Fruit fly (Drosophila melanogaster) whole organism, prepupa: ENCODE measurements around the gene CG2712.

Experiments used
- CG10631 ChIP-seq: fragments of 200-800 bp; sonication (Bioruptor generic); optimal IDR thresholded peaks from 2 replicates; lab custom pipeline; 2016; ENCODE audit warnings: missing biosample characterization, missing genetic modification characterization
- CG11294 ChIP-seq: fragments of 200-800 bp; sonication (Bioruptor generic); IDR thresholded peaks from 2 replicates; pipeline ENCODE4 v1.3.6; 2022; ENCODE audit warnings: missing biosample characterization, missing genetic modification characterization
- CG11762 ChIP-seq: fragments of 200-800 bp; sonication (Bioruptor generic); optimal IDR thresholded peaks from 3 replicates; lab custom pipeline; 2016; ENCODE audit warnings: missing biosample characterization, missing genetic modification characterization; ENCODE audit not compliant: insufficient read depth
- CG11902 ChIP-seq: fragments of 200-800 bp; sonication (Bioruptor generic); optimal IDR thresholded peaks from 3 replicates; lab custom pipeline; 2016; ENCODE audit warnings: missing biosample characterization, missing genetic modification characterization
- CG15336 ChIP-seq: fragments of 200-800 bp; sonication (Bioruptor generic); IDR thresholded peaks from 2 replicates; pipeline ENCODE4 v1.3.6; 2022; ENCODE audit warnings: missing biosample characterization, missing genetic modification characterization
- CG1621 ChIP-seq: fragments of 200-800 bp; sonication (Bioruptor generic); optimal IDR thresholded peaks from 3 replicates; lab custom pipeline; 2018; ENCODE audit warnings: missing biosample characterization, mild to moderate bottlenecking, missing genetic modification characterization
- CG16779 ChIP-seq: fragments of 200-800 bp; sonication (Bioruptor generic); optimal IDR thresholded peaks from 3 replicates; lab custom pipeline; 2017; ENCODE audit warnings: missing biosample characterization, mild to moderate bottlenecking, missing genetic modification characterization
- CG3032 ChIP-seq: fragments of 200-800 bp; optimal IDR thresholded peaks from 2 replicates; lab custom pipeline; 2019; ENCODE audit warnings: missing biosample characterization, mild to moderate bottlenecking, missing genetic modification characterization, moderate library complexity
- CG31627 ChIP-seq: fragments of 200-800 bp; sonication (Bioruptor generic); optimal IDR thresholded peaks from 3 replicates; lab custom pipeline; 2016; ENCODE audit warnings: missing biosample characterization, missing genetic modification characterization
- CG32006 ChIP-seq: fragments of 200-800 bp; sonication (Bioruptor generic); optimal IDR thresholded peaks from 3 replicates; lab custom pipeline; 2017; ENCODE audit warnings: missing biosample characterization, mild to moderate bottlenecking, missing genetic modification characterization
- CG34406 ChIP-seq: fragments of 200-800 bp; sonication (Bioruptor generic); optimal IDR thresholded peaks from 3 replicates; lab custom pipeline; 2016; ENCODE audit warnings: missing biosample characterization, missing genetic modification characterization
- CG3919 ChIP-seq: fragments of 200-800 bp; sonication (Bioruptor generic); optimal IDR thresholded peaks from 3 replicates; lab custom pipeline; 2016; ENCODE audit warnings: missing biosample characterization, missing genetic modification characterization
- CG4318 ChIP-seq: fragments of 200-800 bp; sonication (Bioruptor generic); optimal IDR thresholded peaks from 3 replicates; lab custom pipeline; 2017; ENCODE audit warnings: missing biosample characterization, mild to moderate bottlenecking, missing genetic modification characterization
- CG6163 ChIP-seq: fragments of 200-800 bp; sonication (Bioruptor generic); IDR thresholded peaks from 3 replicates; pipeline ENCODE4 v1.3.6; 2022; ENCODE audit warnings: missing biosample characterization, missing genetic modification characterization
- CG6276 ChIP-seq: fragments of 200-800 bp; sonication (Bioruptor generic); optimal IDR thresholded peaks from 2 replicates; lab custom pipeline; 2017; ENCODE audit warnings: missing biosample characterization, mild to moderate bottlenecking, missing genetic modification characterization
- CG6792 ChIP-seq: fragments of 200-800 bp; sonication (Bioruptor generic); optimal IDR thresholded peaks from 3 replicates; lab custom pipeline; 2016; ENCODE audit warnings: missing biosample characterization, missing genetic modification characterization
- CG6808 ChIP-seq: fragments of 200-800 bp; sonication (Bioruptor generic); optimal IDR thresholded peaks from 3 replicates; lab custom pipeline; 2017; ENCODE audit warnings: missing biosample characterization, missing genetic modification characterization, mild to moderate bottlenecking, moderate library complexity, missing genetic modification reagents
- CG7368 ChIP-seq: fragments of 200-800 bp; sonication (Bioruptor generic); optimal IDR thresholded peaks from 3 replicates; lab custom pipeline; 2016; ENCODE audit warnings: missing biosample characterization, missing genetic modification characterization
- CG8119 ChIP-seq: fragments of 200-800 bp; sonication (Bioruptor generic); IDR thresholded peaks from 3 replicates; pipeline ENCODE4 v1.3.6; 2022; ENCODE audit warnings: missing biosample characterization, missing genetic modification characterization
- CG8319 ChIP-seq: fragments of 200-800 bp; sonication (Bioruptor generic); optimal IDR thresholded peaks from 3 replicates; lab custom pipeline; 2016; ENCODE audit warnings: missing biosample characterization, missing genetic modification characterization
- CG8632 ChIP-seq: fragments of 200-800 bp; sonication (Bioruptor generic); optimal IDR thresholded peaks from 3 replicates; lab custom pipeline; 2016; ENCODE audit warnings: missing biosample characterization, missing genetic modification characterization
- Eip75B ChIP-seq: fragments of 200-800 bp; sonication (Bioruptor generic); optimal IDR thresholded peaks from 3 replicates; lab custom pipeline; 2016; ENCODE audit warnings: missing biosample characterization, missing genetic modification characterization
- Eip78C ChIP-seq: fragments of 200-800 bp; sonication (Bioruptor generic); peaks from one replicate; lab custom pipeline; 2016; ENCODE audit warnings: missing biosample characterization, missing genetic modification characterization
- Ets96B ChIP-seq: fragments of 200-800 bp; optimal IDR thresholded peaks from 2 replicates; lab custom pipeline; 2019; ENCODE audit warnings: missing biosample characterization, mild to moderate bottlenecking, missing genetic modification characterization, moderate library complexity
- Gug ChIP-seq: fragments of 200-800 bp; sonication (Bioruptor generic); IDR thresholded peaks from 2 replicates; pipeline ENCODE4 v1.3.6; 2022; ENCODE audit warnings: missing biosample characterization, missing genetic modification characterization
- Hr38 ChIP-seq: sonication (Bioruptor generic); optimal IDR thresholded peaks from 2 replicates; lab custom pipeline; 2016; ENCODE audit warnings: missing biosample characterization, missing genetic modification characterization
- Hr39 ChIP-seq: fragments of 200-800 bp; sonication (Bioruptor generic); optimal IDR thresholded peaks from 2 replicates; lab custom pipeline; 2016; ENCODE audit warnings: missing biosample characterization, missing genetic modification characterization
- Met ChIP-seq: fragments of 200-800 bp; sonication (Bioruptor generic); optimal IDR thresholded peaks from 3 replicates; lab custom pipeline; 2016; ENCODE audit warnings: missing biosample characterization, missing genetic modification characterization
- OdsH ChIP-seq: fragments of 200-800 bp; sonication (Bioruptor generic); optimal IDR thresholded peaks from 3 replicates; lab custom pipeline; 2016; ENCODE audit warnings: missing biosample characterization, missing genetic modification characterization
- Sox14 ChIP-seq: fragments of 200-800 bp; sonication (Bioruptor generic); optimal IDR thresholded peaks from 3 replicates; lab custom pipeline; 2016; ENCODE audit warnings: missing biosample characterization, missing genetic modification characterization
- Sox15 ChIP-seq: fragments of 200-800 bp; sonication (Bioruptor generic); optimal IDR thresholded peaks from 3 replicates; lab custom pipeline; 2016; ENCODE audit warnings: missing biosample characterization, missing genetic modification characterization
- acj6 ChIP-seq: fragments of 200-800 bp; sonication (Bioruptor generic); optimal IDR thresholded peaks from 3 replicates; lab custom pipeline; 2016; ENCODE audit warnings: missing biosample characterization, missing genetic modification characterization
- dac ChIP-seq: fragments of 200-800 bp; sonication (Bioruptor generic); optimal IDR thresholded peaks from 2 replicates; lab custom pipeline; 2017; ENCODE audit warnings: missing biosample characterization, mild to moderate bottlenecking, missing genetic modification characterization
- dsx ChIP-seq: fragments of 200-800 bp; optimal IDR thresholded peaks from 3 replicates; lab custom pipeline; 2019; ENCODE audit warnings: missing biosample characterization, mild to moderate bottlenecking, missing genetic modification characterization, moderate library complexity; ENCODE audit not compliant: poor library complexity, severe bottlenecking
- eg ChIP-seq: fragments of 200-800 bp; sonication (Bioruptor generic); IDR thresholded peaks from 3 replicates; pipeline ENCODE4 v1.3.6; 2022; ENCODE audit warnings: missing biosample characterization, missing genetic modification characterization
- fd85E ChIP-seq: fragments of 200-800 bp; sonication (Bioruptor generic); optimal IDR thresholded peaks from 3 replicates; lab custom pipeline; 2016; ENCODE audit warnings: missing biosample characterization, missing genetic modification characterization
- fkh ChIP-seq: fragments of 200-800 bp; sonication (Bioruptor generic); optimal IDR thresholded peaks from 3 replicates; lab custom pipeline; 2017; ENCODE audit warnings: missing biosample characterization, mild to moderate bottlenecking, missing genetic modification characterization, moderate library complexity
- net ChIP-seq: fragments of 200-800 bp; sonication (Bioruptor generic); optimal IDR thresholded peaks from 3 replicates; lab custom pipeline; 2016; ENCODE audit warnings: missing biosample characterization, missing genetic modification characterization
- pdm3 ChIP-seq: fragments of 200-800 bp; sonication (Bioruptor generic); optimal IDR thresholded peaks from 3 replicates; lab custom pipeline; 2016; ENCODE audit warnings: missing biosample characterization, missing genetic modification characterization
- salr ChIP-seq, 2 experiments: fragments of 200-800 bp; sonication (Bioruptor generic); optimal IDR thresholded peaks; 3 replicates each; lab custom pipeline; 2016 to 2018; ENCODE audit warnings: missing biosample characterization in 2 of 2, missing genetic modification characterization in 2 of 2, mild to moderate bottlenecking in 1 of 2
- spab ChIP-seq: fragments of 200-800 bp; sonication (Bioruptor generic); optimal IDR thresholded peaks from 2 replicates; lab custom pipeline; 2017; ENCODE audit warnings: missing biosample characterization, mild to moderate bottlenecking, missing genetic modification characterization, missing genetic modification reagents
- ss ChIP-seq, 2 experiments: fragments of 200-800 bp; sonication (Bioruptor generic); optimal IDR thresholded peaks; 2 replicates in 1 of 2; 3 replicates in 1 of 2; lab custom pipeline; 2017 to 2018; ENCODE audit warnings: mild to moderate bottlenecking in 2 of 2, missing biosample characterization in 2 of 2, missing genetic modification characterization in 2 of 2, moderate library complexity in 1 of 2
- svp ChIP-seq: fragments of 200-800 bp; sonication (Bioruptor generic); peaks from one replicate; lab custom pipeline; 2016; ENCODE audit warnings: missing biosample characterization, missing genetic modification characterization
- topi ChIP-seq: fragments of 200-800 bp; sonication (Bioruptor generic); optimal IDR thresholded peaks from 3 replicates; lab custom pipeline; 2016; ENCODE audit warnings: missing biosample characterization, missing genetic modification characterization
- vri ChIP-seq: fragments of 200-800 bp; sonication (Bioruptor generic); optimal IDR thresholded peaks from 3 replicates; lab custom pipeline; 2016; ENCODE audit warnings: missing biosample characterization, mild to moderate bottlenecking, missing genetic modification characterization

Gene CG2712

dm6 chrX:2740084-2740483, 7.8 kb downstream of the CG2712 start, which contains the start of gene kirre:
kirre (plus strand) TSS chrX:2740384.
- TF ChIP-seq CG3032 (tag; lab: Kevin White, UChicago) (no peak), topi (no peak), Sox14 (GFP tag; lab: Kevin White, UChicago) (no peak), CG34406 (GFP tag; lab: Kevin White, UChicago) (no peak), CG6163 (GFP tag; lab: Robert Waterston, UW) (no peak), Eip75B (GFP tag; lab: Kevin White, UChicago) (no peak), CG10631 (GFP tag; lab: Kevin White, UChicago) (no peak), CG16779 (tag; lab: Kevin White, UChicago) (no peak), CG11762 (no peak)
- TF ChIP-seq, all 60 proteins: peak for 0

- TF ChIP-seq CG6808: peak; percentile 53
- no peak for TF ChIP-seq CG8632
- TF ChIP-seq Met (GFP tag; lab: Kevin White, UChicago): no peak
- peak; percentile 58 for TF ChIP-seq CG15336
- no peak for TF ChIP-seq acj6 (GFP tag; lab: Kevin White, UChicago)
- no peak for TF ChIP-seq CG8319 (GFP tag; lab: Kevin White, UChicago)
- peak; percentile 66; the same call in 2 of the 3 replicates for TF ChIP-seq eg (GFP tag; lab: Robert Waterston, UW)
- no peak for TF ChIP-seq salr (GFP tag; optimal IDR thresholded peaks at IDR 0.05; lab: Kevin White, UChicago)
- peak; percentile 15 for TF ChIP-seq Ets96B
- TF ChIP-seq CG34406 (GFP tag; lab: Kevin White, UChicago): no peak
- TF ChIP-seq Eip75B (GFP tag; lab: Kevin White, UChicago): no peak
- TF ChIP-seq dsx (GFP tag; lab: Kevin White, UChicago): peak; percentile 1
- peak; percentile 68; the same call in 2 of the 3 replicates for TF ChIP-seq CG8119 (GFP tag; lab: Robert Waterston, UW)
- peak; percentile 34 for TF ChIP-seq Eip78C (GFP tag; lab: Kevin White, UChicago)
- TF ChIP-seq ss (GFP tag; optimal IDR thresholded peaks at IDR 0.05; lab: Kevin White, UChicago): peak in 1 of 2 experiments; percentile 61
- peak; percentile 68; the same call in 2 of the 3 replicates for TF ChIP-seq CG6163 (GFP tag; lab: Robert Waterston, UW)
- no peak for TF ChIP-seq fkh (GFP tag; lab: Kevin White, UChicago)
- peak; percentile 92 for TF ChIP-seq vri
- peak; percentile 64 for TF ChIP-seq CG16779 (tag; lab: Kevin White, UChicago)
- no peak for TF ChIP-seq CG11762
- no peak for TF ChIP-seq Gug (GFP tag; lab: Robert Waterston, UW)
- TF ChIP-seq net (GFP tag; lab: Kevin White, UChicago): peak; percentile 16
- TF ChIP-seq, all 60 proteins: peak for 12
Observed at dm6 chrX:2742067-2742466, 9.8 kb downstream of the CG2712 start.

dm6 chrX:2743020-2743419, 10.8 kb downstream of the CG2712 start:
- TF ChIP-seq CG31627 (GFP tag; lab: Kevin White, UChicago) (peak; percentile 51), vri (peak; percentile 29), Eip75B (GFP tag; lab: Kevin White, UChicago) (no peak), eg (GFP tag; lab: Robert Waterston, UW) (peak; percentile 81), Eip78C (GFP tag; lab: Kevin White, UChicago) (peak; percentile 68), Hr39 (GFP tag; lab: Kevin White, UChicago) (peak; percentile 61), CG4318 (GFP tag; lab: Kevin White, UChicago) (no peak), dac (GFP tag; lab: Kevin White, UChicago) (no peak), Hr38 (GFP tag; lab: Kevin White, UChicago) (no peak), CG8632 (no peak), CG3032 (tag; lab: Kevin White, UChicago) (no peak), CG11902 (GFP tag; lab: Kevin White, UChicago) (no peak), ss (GFP tag; optimal IDR thresholded peaks at IDR 0.05; lab: Kevin White, UChicago) (no peak), Sox15 (GFP tag; lab: Kevin White, UChicago) (peak; percentile 12), CG11762 (no peak), CG10631 (GFP tag; lab: Kevin White, UChicago) (no peak), Gug (GFP tag; lab: Robert Waterston, UW) (peak; percentile 42), pdm3 (GFP tag; lab: Kevin White, UChicago) (peak; percentile 46), acj6 (GFP tag; lab: Kevin White, UChicago) (peak; percentile 43), topi (peak; percentile 31), spab (GFP tag; lab: Kevin White, UChicago) (no peak), CG6276 (no peak), CG7368 (no peak), CG32006 (GFP tag; lab: Kevin White, UChicago) (peak; percentile 48), CG15336 (no peak), Sox14 (GFP tag; lab: Kevin White, UChicago) (peak; percentile 24), CG1621 (tag; lab: Kevin White, UChicago) (no peak), CG11294 (GFP tag; lab: Robert Waterston, UW) (peak; percentile 55), CG3919 (GFP tag; lab: Kevin White, UChicago) (peak; percentile 16), CG8119 (GFP tag; lab: Robert Waterston, UW) (peak; percentile 23; the same call in 1 of the 3 replicates), svp (no peak), CG6792 (peak; percentile 6), fd85E (GFP tag; lab: Kevin White, UChicago) (no peak), CG16779 (tag; lab: Kevin White, UChicago) (no peak), OdsH (GFP tag; lab: Kevin White, UChicago) (peak; percentile 37)
